Fruit fly (Drosophila melanogaster) whole organism, embryonic: ENCODE measurements around the gene Son.

Experiments used
- Asciz ChIP-seq: fragments of 200-800 bp; sonication (Bioruptor generic); optimal IDR thresholded peaks from 2 replicates; lab custom pipeline; 2017; ENCODE audit warnings: missing biosample characterization, mild to moderate bottlenecking, missing genetic modification characterization, missing genetic modification reagents
- Awh ChIP-seq: fragments of 200-800 bp; sonication (Bioruptor generic); IDR thresholded peaks from 2 replicates; pipeline ENCODE4, ENCODE4 v1.3.6; 2022; ENCODE audit warnings: missing biosample characterization, missing genetic modification characterization
- CG10274 ChIP-seq: fragments of 200-800 bp; sonication (Bioruptor generic); optimal IDR thresholded peaks from 3 replicates; lab custom pipeline; 2017; ENCODE audit warnings: missing biosample characterization, mild to moderate bottlenecking, missing genetic modification characterization
- CG10366 ChIP-seq: fragments of 200-800 bp; sonication (Bioruptor generic); IDR thresholded peaks from 2 replicates; pipeline ENCODE4 v1.3.6; 2022; ENCODE audit warnings: missing biosample characterization, missing genetic modification characterization
- CG11695 ChIP-seq: fragments of 200-800 bp; sonication (Bioruptor generic); IDR thresholded peaks from 3 replicates; pipeline ENCODE4 v1.3.6; 2022; ENCODE audit warnings: missing biosample characterization, missing genetic modification characterization
- CG11723 ChIP-seq: fragments of 200-800 bp; sonication (Bioruptor generic); optimal IDR thresholded peaks from 2 replicates; lab custom pipeline; 2017; ENCODE audit warnings: missing biosample characterization, mild to moderate bottlenecking, missing genetic modification characterization
- CG12071 ChIP-seq: fragments of 200-800 bp; sonication (Bioruptor generic); optimal IDR thresholded peaks from 3 replicates; lab custom pipeline; 2018; ENCODE audit warnings: missing biosample characterization, mild to moderate bottlenecking, missing genetic modification characterization
- CG17359 ChIP-seq: fragments of 200-800 bp; sonication (Bioruptor generic); optimal IDR thresholded peaks from 3 replicates; lab custom pipeline; 2018; ENCODE audit warnings: missing biosample characterization, mild to moderate bottlenecking, missing genetic modification characterization, moderate library complexity
- CG2116 ChIP-seq: fragments of 200-800 bp; sonication (Bioruptor generic); optimal IDR thresholded peaks from 3 replicates; lab custom pipeline; 2018; ENCODE audit warnings: missing biosample characterization, mild to moderate bottlenecking, missing genetic modification characterization
- CG2202 ChIP-seq: fragments of 200-800 bp; sonication (Bioruptor generic); optimal IDR thresholded peaks from 2 replicates; lab custom pipeline; 2018; ENCODE audit warnings: missing biosample characterization, mild to moderate bottlenecking, missing genetic modification characterization
- CG2678 ChIP-seq: fragments of 200-800 bp; sonication (Bioruptor generic); optimal IDR thresholded peaks from 3 replicates; lab custom pipeline; 2019; ENCODE audit warnings: missing biosample characterization, mild to moderate bottlenecking, missing genetic modification characterization, moderate library complexity
- CG30020 ChIP-seq: fragments of 200-800 bp; optimal IDR thresholded peaks from 2 replicates; lab custom pipeline; 2019; ENCODE audit warnings: missing biosample characterization, mild to moderate bottlenecking, missing genetic modification characterization, moderate library complexity
- CG31441 ChIP-seq: fragments of 200-800 bp; sonication (Bioruptor generic); IDR thresholded peaks from 2 replicates; pipeline ENCODE4 v1.3.6; 2022; ENCODE audit warnings: missing biosample characterization, missing genetic modification characterization
- CG32772 ChIP-seq: fragments of 200-800 bp; sonication (Bioruptor generic); IDR thresholded peaks from 2 replicates; pipeline ENCODE4 v1.3.6; 2022; ENCODE audit warnings: missing biosample characterization, missing genetic modification characterization
- CG34376 ChIP-seq: fragments of 200-800 bp; sonication (Bioruptor generic); optimal IDR thresholded peaks from 2 replicates; lab custom pipeline; 2018; ENCODE audit warnings: missing biosample characterization, mild to moderate bottlenecking, missing genetic modification characterization
- CG34422 ChIP-seq: fragments of 200-800 bp; sonication (Bioruptor generic); IDR thresholded peaks from 3 replicates; pipeline ENCODE4 v1.3.6; 2022; ENCODE audit warnings: missing biosample characterization, missing genetic modification characterization
- CG5180 ChIP-seq: fragments of 200-800 bp; sonication (Bioruptor generic); optimal IDR thresholded peaks from 3 replicates; lab custom pipeline; 2017; ENCODE audit warnings: missing biosample characterization, missing genetic modification characterization, mild to moderate bottlenecking, moderate library complexity, missing genetic modification reagents
- CG7271 ChIP-seq: fragments of 200-800 bp; sonication (Bioruptor generic); optimal IDR thresholded peaks from 2 replicates; lab custom pipeline; 2018; ENCODE audit warnings: missing biosample characterization, mild to moderate bottlenecking, missing genetic modification characterization, moderate library complexity
- CG7963 ChIP-seq: fragments of 200-800 bp; sonication (Bioruptor generic); IDR thresholded peaks from 3 replicates; pipeline ENCODE4 v1.3.6; 2022; ENCODE audit warnings: missing biosample characterization, missing genetic modification characterization; ENCODE audit not compliant: partially characterized antibody
- Camta ChIP-seq: fragments of 200-800 bp; sonication (Bioruptor generic); optimal IDR thresholded peaks from 2 replicates; lab custom pipeline; 2016; ENCODE audit warnings: missing biosample characterization, missing genetic modification characterization
- Dfd ChIP-seq, 2 experiments: fragments of >200 bp; optimal IDR thresholded peaks; 2 replicates each; lab custom pipeline; 2017; ENCODE audit warnings: missing biosample characterization in 2 of 2, missing genetic modification characterization in 2 of 2
- Ets65A ChIP-seq: fragments of 200-800 bp; sonication (Bioruptor generic); peaks from one replicate; lab custom pipeline; 2016; ENCODE audit warnings: missing biosample characterization, missing genetic modification characterization
- NC2α ChIP-seq: fragments of 200-800 bp; sonication (Bioruptor generic); optimal IDR thresholded peaks from 2 replicates; lab custom pipeline; 2016; ENCODE audit warnings: missing biosample characterization, missing genetic modification characterization
- Neu2 ChIP-seq: fragments of 200-800 bp; sonication (Bioruptor generic); optimal IDR thresholded peaks from 3 replicates; lab custom pipeline; 2016; ENCODE audit warnings: missing biosample characterization, missing genetic modification characterization, borderline replicate concordance
- Opbp ChIP-seq: fragments of 200-800 bp; sonication (Bioruptor generic); IDR thresholded peaks from 3 replicates; pipeline ENCODE4 v1.3.6; 2022; ENCODE audit warnings: missing biosample characterization, missing genetic modification characterization; ENCODE audit not compliant: partially characterized antibody
- Sin3A ChIP-seq: fragments of >200 bp; optimal IDR thresholded peaks from 2 replicates; lab custom pipeline; 2018
- Sox100B ChIP-seq: fragments of 200-800 bp; sonication (Bioruptor generic); optimal IDR thresholded peaks from 3 replicates; lab custom pipeline; 2018; ENCODE audit warnings: missing biosample characterization, mild to moderate bottlenecking, missing genetic modification characterization
- Sry-δ ChIP-seq: fragments of 200-800 bp; sonication (Bioruptor generic); optimal IDR thresholded peaks from 2 replicates; lab custom pipeline; 2016; ENCODE audit warnings: missing biosample characterization, missing genetic modification characterization
- ap ChIP-seq: fragments of 200-800 bp; sonication (Bioruptor generic); IDR thresholded peaks from 2 replicates; pipeline ENCODE4 v1.3.6; 2022; ENCODE audit warnings: missing biosample characterization, missing genetic modification characterization
- ash1 ChIP-seq: fragments of 200-800 bp; sonication (Bioruptor generic); optimal IDR thresholded peaks from 2 replicates; lab custom pipeline; 2018; ENCODE audit warnings: missing biosample characterization, mild to moderate bottlenecking, missing genetic modification characterization
- bbx ChIP-seq: fragments of 200-800 bp; sonication (Bioruptor generic); IDR thresholded peaks from 2 replicates; pipeline ENCODE4 v1.3.6; 2022; ENCODE audit warnings: missing biosample characterization, missing genetic modification characterization; ENCODE audit not compliant: partially characterized antibody
- chinmo ChIP-seq: fragments of 200-800 bp; sonication (Bioruptor generic); IDR thresholded peaks from 4 replicates; pipeline ENCODE4 v1.3.6; 2022; ENCODE audit warnings: missing biosample characterization, missing genetic modification characterization; ENCODE audit not compliant: partially characterized antibody
- dati ChIP-seq: fragments of 200-800 bp; sonication (Bioruptor generic); IDR thresholded peaks from 2 replicates; pipeline ENCODE4 v1.3.6; 2022; ENCODE audit warnings: missing biosample characterization, missing genetic modification characterization
- exex ChIP-seq: fragments of 200-800 bp; sonication (Bioruptor generic); optimal IDR thresholded peaks from 4 replicates; lab custom pipeline; 2018; ENCODE audit warnings: missing biosample characterization, mild to moderate bottlenecking, missing genetic modification characterization, moderate library complexity
- fd3F ChIP-seq: fragments of 200-800 bp; sonication (Bioruptor generic); optimal IDR thresholded peaks from 2 replicates; lab custom pipeline; 2018; ENCODE audit warnings: missing biosample characterization, mild to moderate bottlenecking, missing genetic modification characterization, moderate library complexity
- gce ChIP-seq: fragments of 200-800 bp; sonication (Bioruptor generic); IDR thresholded peaks from 3 replicates; pipeline ENCODE4 v1.3.6; 2022; ENCODE audit warnings: missing biosample characterization, missing genetic modification characterization
- grau ChIP-seq: fragments of 200-800 bp; optimal IDR thresholded peaks from 3 replicates; lab custom pipeline; 2019; ENCODE audit warnings: missing biosample characterization, mild to moderate bottlenecking, missing genetic modification characterization, moderate library complexity
- jing ChIP-seq: fragments of 200-800 bp; sonication (Bioruptor generic); optimal IDR thresholded peaks from 2 replicates; lab custom pipeline; 2018; ENCODE audit warnings: missing biosample characterization, mild to moderate bottlenecking, missing genetic modification characterization
- nerfin-1 ChIP-seq: fragments of 200-800 bp; sonication (Bioruptor generic); optimal IDR thresholded peaks from 3 replicates; lab custom pipeline; 2019; ENCODE audit warnings: missing biosample characterization, mild to moderate bottlenecking, missing genetic modification characterization, moderate library complexity
- repo ChIP-seq: fragments of 200-800 bp; sonication (Bioruptor generic); optimal IDR thresholded peaks from 2 replicates; lab custom pipeline; 2016; ENCODE audit warnings: missing biosample characterization, missing genetic modification characterization
- rib ChIP-seq: fragments of 200-800 bp; sonication (Bioruptor generic); IDR thresholded peaks from 2 replicates; pipeline ENCODE4 v1.3.6; 2022; ENCODE audit warnings: missing biosample characterization, missing genetic modification characterization
- row ChIP-seq: fragments of 200-800 bp; sonication (Bioruptor generic); IDR thresholded peaks from 3 replicates; pipeline ENCODE4 v1.3.6; 2022; ENCODE audit warnings: missing biosample characterization, missing genetic modification characterization
- sc ChIP-seq, 3 experiments: fragments of >200 bp in 2 of 3; fragments of 200-800 bp in 1 of 3; sonication (Bioruptor generic) in 1 of 3; optimal IDR thresholded peaks; 2 replicates in 2 of 3; 3 replicates in 1 of 3; lab custom pipeline; 2017; ENCODE audit warnings: mild to moderate bottlenecking in 1 of 3, missing biosample characterization in 1 of 3, missing genetic modification characterization in 1 of 3, missing genetic modification reagents in 1 of 3
- sd ChIP-seq: fragments of 200-800 bp; sonication (Bioruptor generic); optimal IDR thresholded peaks from 3 replicates; lab custom pipeline; 2018; ENCODE audit warnings: missing biosample characterization, mild to moderate bottlenecking, missing genetic modification characterization, moderate library complexity
- seq ChIP-seq: fragments of 200-800 bp; sonication (Bioruptor generic); IDR thresholded peaks from 2 replicates; pipeline ENCODE4 v1.3.6; 2022; ENCODE audit warnings: missing biosample characterization, missing genetic modification characterization
- sna ChIP-seq: fragments of 200-800 bp; sonication (Bioruptor generic); IDR thresholded peaks from 2 replicates; pipeline ENCODE4 v1.3.6; 2022; ENCODE audit warnings: missing biosample characterization, missing genetic modification characterization; ENCODE audit not compliant: partially characterized antibody
- sug ChIP-seq: fragments of 200-800 bp; optimal IDR thresholded peaks from 2 replicates; lab custom pipeline; 2019; ENCODE audit warnings: missing biosample characterization, mild to moderate bottlenecking, missing genetic modification characterization, moderate library complexity
- twi ChIP-seq: fragments of 200-800 bp; optimal IDR thresholded peaks from 2 replicates; lab custom pipeline; 2019; ENCODE audit warnings: missing biosample characterization, mild to moderate bottlenecking, missing genetic modification characterization, moderate library complexity
- unpg ChIP-seq: fragments of 200-800 bp; sonication (Bioruptor generic); optimal IDR thresholded peaks from 3 replicates; lab custom pipeline; 2018; ENCODE audit warnings: missing biosample characterization, mild to moderate bottlenecking, missing genetic modification characterization, moderate library complexity

Son gene

DNA sequence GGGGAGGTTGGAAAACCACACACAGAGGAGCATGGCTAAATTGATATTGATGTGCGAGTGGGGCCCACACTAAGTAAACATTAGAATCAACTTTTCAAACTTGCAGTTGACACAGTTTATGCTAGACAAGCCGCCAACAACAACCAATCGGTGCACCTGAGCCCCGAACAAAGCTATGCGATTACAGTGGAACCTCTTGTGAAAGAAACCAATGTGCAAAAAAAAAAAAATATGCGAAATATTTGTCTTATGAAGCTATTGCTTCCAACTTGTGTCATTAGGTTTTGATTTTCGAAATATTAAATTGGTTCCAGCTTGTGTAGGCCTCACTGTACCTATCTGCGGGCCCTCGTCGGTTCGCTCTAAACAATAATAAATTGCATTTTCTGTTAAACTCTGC lies 40.5 kb downstream of the Son start (continued):
- TF ChIP-seq bbx (no peak), CG2116 (GFP tag; lab: Kevin White, UChicago) (peak; percentile 6), nerfin-1 (tag; lab: Kevin White, UChicago) (peak; percentile 51), CG32772 (GFP tag; lab: Robert Waterston, UW) (peak; percentile 88), fd3F (GFP tag; lab: Kevin White, UChicago) (peak; percentile 31), rib (GFP tag; lab: Robert Waterston, UW) (no peak)
- TF ChIP-seq, all 482 proteins: peak for 344

DNA sequence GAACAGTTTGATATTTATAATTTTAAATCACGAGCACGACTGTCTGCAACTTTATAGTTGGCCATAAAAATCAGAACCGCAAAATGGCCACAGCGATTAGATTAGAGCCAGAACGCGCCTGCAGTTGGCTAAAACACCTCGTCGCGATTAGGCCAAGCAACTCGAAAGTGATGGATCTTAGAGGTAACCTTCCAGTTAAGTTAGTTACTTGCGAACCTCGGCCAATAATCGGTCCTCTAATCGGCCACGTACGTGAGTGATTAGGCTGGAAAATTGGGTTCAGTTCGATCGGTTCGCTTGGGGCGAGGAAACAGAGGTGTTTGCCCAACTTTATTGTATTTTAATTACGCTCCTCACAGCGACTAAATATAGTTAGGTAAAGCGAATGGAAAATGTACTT lies 42.4 kb downstream of the Son start:
- TF ChIP-seq CG30020 (tag; lab: Kevin White, UChicago) (no peak), Dfd (GFP tag; optimal IDR thresholded peaks at IDR 0.05; lab: Kevin White, UChicago) (no peak), CG34376 (GFP tag; lab: Kevin White, UChicago) (peak; percentile 15), sna (GFP tag; lab: Robert Waterston, UW) (no peak), Sin3A (lab: Kevin White, UChicago) (no peak), grau (tag; lab: Kevin White, UChicago) (no peak), dati (GFP tag; lab: Robert Waterston, UW) (no peak), repo (GFP tag; lab: Kevin White, UChicago) (no peak), CG10366 (GFP tag; lab: Robert Waterston, UW) (no peak), CG34422 (GFP tag; lab: Robert Waterston, UW) (no peak), sc (optimal IDR thresholded peaks at IDR 0.05; lab: Kevin White, UChicago) (no peak), sc (GFP tag; optimal IDR thresholded peaks at IDR 0.05; lab: Kevin White, UChicago) (no peak), CG12071 (peak; percentile 6), unpg (GFP tag; lab: Kevin White, UChicago) (no peak), Opbp (no peak), CG10274 (GFP tag; lab: Kevin White, UChicago) (no peak), seq (no peak), Sry-δ (no peak), Asciz (GFP tag; lab: Kevin White, UChicago) (no peak), gce (GFP tag; lab: Robert Waterston, UW) (no peak), NC2α (no peak), CG2202 (tag; lab: Kevin White, UChicago) (no peak), CG11695 (GFP tag; lab: Robert Waterston, UW) (no peak), CG17359 (tag; lab: Kevin White, UChicago) (no peak), ap (GFP tag; lab: Robert Waterston, UW) (no peak), CG7963 (no peak), CG31441 (no peak), Awh (GFP tag; lab: Robert Waterston, UW) (no peak), Sox100B (GFP tag; lab: Kevin White, UChicago) (no peak), chinmo (GFP tag; lab: Robert Waterston, UW) (0 out of 4 replicates have a peak, but pooled peaks have one; percentile 45), CG2678 (tag; lab: Kevin White, UChicago) (peak; percentile 6), exex (tag; lab: Kevin White, UChicago) (peak; percentile 89), ash1 (GFP tag; lab: Kevin White, UChicago) (no peak), CG5180 (GFP tag; lab: Kevin White, UChicago) (no peak), jing (GFP tag; lab: Kevin White, UChicago) (no peak), twi (tag; lab: Kevin White, UChicago) (no peak), Ets65A (GFP tag; lab: Kevin White, UChicago) (no peak), sd (tag; lab: Kevin White, UChicago) (no peak), Neu2 (GFP tag; lab: Kevin White, UChicago) (no peak), Camta (GFP tag; lab: Kevin White, UChicago) (no peak), row (GFP tag; lab: Robert Waterston, UW) (no peak), sug (tag; lab: Kevin White, UChicago) (peak; percentile 56), CG7271 (tag; lab: Kevin White, UChicago) (no peak), CG11723 (GFP tag; lab: Kevin White, UChicago) (no peak)
